Worm (Caenorhabditis elegans) whole organism, midembryonic: ENCODE measurements around the gene ftn-1.
"Not testable (repeated sequence)": the region's sequence is repeated elsewhere in the genome, so short reads cannot be mapped to it uniquely, and the experiment has no call there.

Experiments used
- T22C8.4 ChIP-seq: fragments of 200-800 bp; sonication (Bioruptor generic); IDR thresholded peaks from 2 replicates; pipeline ENCODE4 v1.3.6; 2022; ENCODE audit warnings: missing genetic modification characterization, missing compliant biosample characterization
- cog-1 ChIP-seq: sonication (generic microtip); optimal IDR thresholded peaks from 2 replicates; lab custom pipeline; 2016; ENCODE audit warnings: missing genetic modification characterization, missing compliant biosample characterization
- flt-1 ChIP-seq: fragments of 200-800 bp; sonication (Bioruptor generic); IDR thresholded peaks from 2 replicates; pipeline ENCODE4 v1.3.6; 2022; ENCODE audit warnings: missing genetic modification characterization, missing compliant biosample characterization
- klf-2 ChIP-seq: fragments of 200-800 bp; sonication (Bioruptor generic); conservative IDR thresholded peaks from 2 replicates; pipeline ENCODE4 v1.3.6; 2022; ENCODE audit warnings: missing genetic modification reagents, missing genetic modification characterization, missing compliant biosample characterization
- med-1 ChIP-seq: sonication (generic microtip); optimal IDR thresholded peaks from 2 replicates; lab custom pipeline; 2017; ENCODE audit warnings: missing genetic modification characterization, mild to moderate bottlenecking, missing compliant biosample characterization, antibody characterized with exemption, missing genetic modification reagents; ENCODE audit not compliant: insufficient read depth
- ref-1 ChIP-seq: fragments of 200-800 bp; sonication (Bioruptor generic); conservative IDR thresholded peaks from 2 replicates; pipeline ENCODE4 v1.3.6; 2022; ENCODE audit warnings: missing genetic modification reagents, missing genetic modification characterization, missing compliant biosample characterization
- tab-1 ChIP-seq: fragments of 200-800 bp; sonication (Bioruptor generic); IDR thresholded peaks from 2 replicates; pipeline ENCODE4 v1.3.6; 2022; ENCODE audit warnings: missing genetic modification characterization, missing compliant biosample characterization
- ztf-23 ChIP-seq: fragments of 200-800 bp; sonication (Bioruptor generic); IDR thresholded peaks from 2 replicates; pipeline ENCODE4 v1.3.6; 2022; ENCODE audit warnings: missing genetic modification reagents, missing genetic modification characterization, missing compliant biosample characterization
- ztf-29 ChIP-seq: fragments of 200-800 bp; sonication (Bioruptor generic); IDR thresholded peaks from 2 replicates; pipeline ENCODE4 v1.3.6; 2022; ENCODE audit warnings: missing genetic modification reagents, missing genetic modification characterization, missing compliant biosample characterization

The ftn-1 gene

DNA sequence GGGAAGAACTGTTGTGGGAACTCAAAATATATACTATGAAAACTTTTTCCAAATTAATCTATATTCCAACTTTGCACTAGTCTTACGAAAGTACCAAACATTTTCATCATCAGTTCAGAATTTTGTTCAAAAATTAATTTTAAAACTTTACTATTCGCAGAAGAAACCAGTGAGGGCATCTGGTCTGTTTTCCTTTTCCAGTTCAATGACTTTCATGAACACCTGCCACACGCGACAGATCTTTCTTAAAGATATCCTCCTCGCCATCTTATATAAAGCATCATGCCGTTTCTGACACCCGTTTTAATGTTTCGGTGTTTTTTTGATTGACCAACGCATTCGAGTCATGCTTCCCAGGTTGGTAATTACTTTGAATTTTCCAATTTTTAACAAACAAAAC, 14.4 kb downstream of the ftn-1 start, which contains the start of gene C54F6.3:
C54F6.3 (plus strand) TSS at position 301 of the 400 bp plus-strand sequence.
- TF ChIP-seq ztf-29: no peak
- no peak for TF ChIP-seq ztf-23
- TF ChIP-seq ref-1 (GFP tag; lab: Robert Waterston, UW): no peak
- TF ChIP-seq med-1: no peak
- TF ChIP-seq klf-2: no peak
- TF ChIP-seq cog-1 (tag; lab: Kevin White, UChicago): no peak
- TF ChIP-seq T22C8.4: no peak
- no peak for TF ChIP-seq tab-1
- no peak for TF ChIP-seq flt-1 (GFP tag; lab: Robert Waterston, UW)

DNA sequence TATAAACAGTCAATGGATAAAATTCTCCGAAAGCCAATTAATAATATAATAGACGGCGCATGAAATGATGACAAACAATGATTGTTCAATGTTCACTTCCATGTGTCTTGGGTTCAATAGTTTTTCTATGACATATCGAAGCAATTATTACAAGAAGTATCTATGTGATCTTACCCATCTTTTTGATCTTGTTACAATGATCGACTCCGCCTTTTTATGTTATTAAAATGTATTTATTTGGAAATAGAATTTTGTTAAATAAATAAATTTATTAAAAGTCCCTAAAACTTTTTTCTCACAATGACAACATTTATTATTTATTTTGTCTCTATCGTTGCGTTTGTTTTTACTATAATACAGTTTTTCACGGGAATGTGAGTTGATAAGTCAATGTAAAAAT, 17.5 kb downstream of the ftn-1 start, which contains the start of gene swt-2:
swt-2 (plus strand) TSS at position 301 of the 400 bp plus-strand sequence.
- no peak for TF ChIP-seq flt-1 (GFP tag; lab: Robert Waterston, UW)
- TF ChIP-seq ref-1 (GFP tag; lab: Robert Waterston, UW): no peak
- no peak for TF ChIP-seq tab-1
- no peak for TF ChIP-seq ztf-29

DNA sequence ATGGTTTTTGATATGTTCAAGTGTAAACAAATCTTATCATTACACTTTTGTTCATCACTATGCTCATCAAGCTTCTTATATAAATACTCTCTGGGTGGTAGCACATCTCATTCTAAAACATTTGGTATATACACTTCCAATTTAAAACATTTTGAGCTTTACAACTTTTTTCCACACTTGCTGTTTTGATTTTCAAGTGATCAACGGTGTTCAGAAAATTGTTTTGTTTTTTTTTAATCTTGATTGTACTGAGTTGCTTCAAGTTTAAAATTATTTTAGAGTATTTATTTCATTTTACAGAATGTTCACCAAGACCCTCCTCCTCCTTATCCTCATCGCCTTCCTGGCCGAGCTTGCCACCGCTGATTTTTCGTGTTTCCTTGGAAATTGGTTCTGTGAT, 18.6 kb downstream of the ftn-1 start, which contains the start of gene C54F6.5:
C54F6.5 (plus strand) TSS at position 301 of the 400 bp plus-strand sequence.
- TF ChIP-seq klf-2: no peak
- TF ChIP-seq ztf-23: no peak
- no peak for TF ChIP-seq flt-1 (GFP tag; lab: Robert Waterston, UW)
- no peak for TF ChIP-seq tab-1
- TF ChIP-seq ztf-29: no peak
- no peak for TF ChIP-seq ref-1 (GFP tag; lab: Robert Waterston, UW)
- no peak for TF ChIP-seq cog-1 (tag; lab: Kevin White, UChicago)
- no peak for TF ChIP-seq T22C8.4
- TF ChIP-seq med-1: no peak

DNA sequence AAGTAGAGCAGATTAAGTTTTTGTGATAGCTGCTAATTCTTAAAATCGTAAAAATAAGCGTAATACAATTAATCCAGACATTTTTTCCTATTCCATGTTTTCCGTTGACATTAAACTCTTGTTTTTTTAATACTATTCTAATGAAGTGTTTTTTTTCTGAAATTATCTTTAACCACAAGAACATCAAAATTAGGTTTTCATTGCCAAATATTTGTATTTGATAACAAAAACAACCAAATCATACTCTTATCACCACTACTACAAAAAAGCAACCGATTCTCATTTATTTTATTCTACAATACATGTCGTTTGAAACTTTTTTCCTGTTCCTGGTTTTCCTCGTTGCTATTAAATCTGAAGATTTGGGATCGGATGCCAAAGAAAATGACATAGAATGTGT, 20.2 kb downstream of the ftn-1 start, which contains the start of gene C54F6.17:
C54F6.17 (plus strand) TSS at position 301 of the 400 bp plus-strand sequence.
- TF ChIP-seq flt-1 (GFP tag; lab: Robert Waterston, UW): no peak
- TF ChIP-seq T22C8.4: no peak

DNA sequence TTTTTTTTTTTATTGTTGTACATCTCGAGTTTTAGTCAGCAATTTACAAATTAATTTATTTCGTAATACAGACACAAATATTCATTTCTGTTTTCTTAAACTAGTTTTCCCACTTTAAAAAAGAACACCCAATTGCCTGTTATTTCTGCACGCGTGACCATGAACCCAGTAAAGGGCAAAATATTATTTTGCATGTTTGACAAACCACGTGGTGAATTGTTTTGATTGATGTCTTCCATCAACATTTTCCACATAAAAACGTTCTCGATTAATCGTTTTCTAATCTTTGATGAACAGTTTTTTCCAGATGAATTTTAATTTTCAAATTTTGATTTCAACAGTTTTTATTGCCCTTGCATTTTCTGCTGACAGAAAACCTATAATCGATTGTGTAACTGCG, 21.7 kb downstream of the ftn-1 start, which contains the start of gene C54F6.18:
C54F6.18 (plus strand) TSS at position 301 of the 400 bp plus-strand sequence.
- TF ChIP-seq ref-1 (GFP tag; lab: Robert Waterston, UW): no peak
- no peak for TF ChIP-seq med-1
- TF ChIP-seq flt-1 (GFP tag; lab: Robert Waterston, UW): no peak
- no peak for TF ChIP-seq ztf-23
- TF ChIP-seq klf-2: no peak
- TF ChIP-seq T22C8.4: no peak
- TF ChIP-seq ztf-29: no peak
- TF ChIP-seq tab-1: no peak
- no peak for TF ChIP-seq cog-1 (tag; lab: Kevin White, UChicago)

DNA sequence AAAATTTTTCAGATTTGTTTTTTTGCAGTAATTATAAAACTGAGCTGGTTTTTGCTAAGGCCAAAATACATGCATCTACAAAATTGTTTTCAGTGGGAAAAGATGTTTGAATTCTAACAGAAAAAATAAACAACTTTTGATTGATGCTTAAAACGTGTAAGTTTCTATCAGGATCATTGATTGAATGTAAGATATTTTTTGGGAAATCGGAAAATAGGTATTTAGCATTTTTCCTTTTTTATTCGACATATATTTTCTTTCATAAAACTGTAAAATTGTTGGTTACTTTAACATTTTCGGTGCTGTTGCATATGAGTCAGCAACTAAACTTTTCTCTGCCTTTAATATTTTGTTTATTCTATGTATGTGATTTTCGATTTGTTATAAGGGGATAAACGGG, 22.9 kb downstream of the ftn-1 start, which contains the start of gene C54F6.20:
C54F6.20 (plus strand) TSS at position 301 of the 400 bp plus-strand sequence.
- TF ChIP-seq ztf-29: no peak

DNA sequence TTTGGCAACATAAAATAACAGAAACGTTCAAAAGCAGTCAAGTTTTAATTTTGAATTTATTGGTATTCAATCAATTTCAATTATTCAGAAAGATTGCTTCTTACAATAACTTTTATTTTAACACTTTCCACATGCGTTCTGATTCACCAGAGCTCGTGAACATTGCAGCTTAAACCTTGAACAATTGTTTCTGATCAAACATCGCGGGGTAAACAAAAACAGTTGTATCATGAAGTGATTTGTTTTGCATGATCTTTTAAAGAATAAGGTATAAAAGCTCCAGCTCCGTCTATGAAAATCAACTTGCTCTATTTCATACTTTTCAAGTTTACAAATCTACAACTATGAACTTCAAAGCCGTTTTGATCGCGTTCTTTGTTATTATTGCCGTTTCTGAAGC, 24.0 kb downstream of the ftn-1 start, which contains the start of gene C54F6.6:
C54F6.6 (plus strand) TSS at position 301 of the 400 bp plus-strand sequence.
- TF ChIP-seq med-1: no peak
- TF ChIP-seq flt-1 (GFP tag; lab: Robert Waterston, UW): no peak
- TF ChIP-seq klf-2: no peak
- TF ChIP-seq ztf-29: no peak
- no peak for TF ChIP-seq cog-1 (tag; lab: Kevin White, UChicago)
- no peak for TF ChIP-seq ref-1 (GFP tag; lab: Robert Waterston, UW)
- no peak for TF ChIP-seq ztf-23
- TF ChIP-seq tab-1: no peak
- no peak for TF ChIP-seq T22C8.4

DNA sequence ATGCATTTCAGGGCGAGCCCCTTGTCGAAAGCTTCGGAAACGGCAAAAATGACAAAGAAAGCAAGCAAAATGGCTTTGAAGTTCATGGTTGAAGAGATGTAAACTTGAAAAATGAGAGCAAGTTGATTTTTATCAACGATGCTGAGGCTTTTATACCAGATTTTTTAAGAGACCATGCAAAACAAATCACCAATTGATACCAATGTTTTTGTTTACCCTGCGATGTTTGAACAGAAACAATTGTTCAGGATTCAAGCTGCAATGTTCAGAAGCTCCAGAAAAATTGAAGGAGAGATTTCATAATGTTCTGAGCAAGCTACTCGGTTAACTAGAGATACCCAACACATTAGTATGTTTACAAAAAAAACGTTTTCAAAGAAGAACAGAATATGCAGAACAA, 25.1 kb downstream of the ftn-1 start, which contains the start of gene C54F6.15:
C54F6.15 (minus strand) TSS at position 101 of the 400 bp plus-strand sequence.
- TF ChIP-seq klf-2 (no peak), ztf-29 (no peak), ref-1 (GFP tag; lab: Robert Waterston, UW) (no peak)

DNA sequence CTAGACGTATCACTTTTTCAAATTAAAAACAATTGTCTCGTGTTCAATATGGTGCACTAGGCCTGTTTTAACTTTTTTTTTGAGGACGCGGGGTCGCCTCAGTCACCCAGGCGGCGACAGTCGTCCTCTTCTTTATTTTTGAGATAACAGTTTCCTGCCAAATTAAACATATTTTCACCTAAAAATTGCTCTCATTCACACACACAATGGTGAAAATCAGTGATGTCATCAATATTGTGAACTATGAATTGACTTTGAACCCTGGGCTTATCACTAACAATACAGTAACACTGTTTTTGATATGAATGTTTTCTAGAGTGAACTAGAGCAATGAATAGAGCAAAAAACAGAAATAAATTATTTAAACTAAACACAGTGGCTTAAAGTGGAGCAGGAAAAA, 26.1 kb downstream of the ftn-1 start:
- no peak for TF ChIP-seq cog-1 (tag; lab: Kevin White, UChicago)
- no peak for TF ChIP-seq tab-1

DNA sequence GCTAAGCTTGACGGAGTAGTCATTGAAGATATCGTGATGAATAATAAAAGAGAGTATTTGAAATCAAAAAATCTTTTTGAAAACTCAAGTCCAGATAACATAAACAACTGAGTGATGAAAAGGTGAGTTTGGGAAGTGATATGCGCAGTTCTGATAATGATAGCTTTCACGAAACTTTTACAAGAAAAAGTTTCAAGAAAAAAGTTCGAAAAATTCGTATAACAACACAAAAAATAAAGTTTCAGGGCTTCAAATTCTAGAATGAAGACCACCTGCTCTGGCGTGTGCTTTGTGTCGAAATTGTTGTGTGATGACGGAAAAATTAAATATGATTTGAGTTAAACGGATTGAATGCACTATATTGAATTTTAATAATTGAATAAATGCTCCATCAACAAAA, 27.3 kb downstream of the ftn-1 start, which contains the start of gene srb-19:
srb-19 (minus strand) TSS at position 101 of the 400 bp plus-strand sequence.
- no peak for TF ChIP-seq ztf-29

DNA sequence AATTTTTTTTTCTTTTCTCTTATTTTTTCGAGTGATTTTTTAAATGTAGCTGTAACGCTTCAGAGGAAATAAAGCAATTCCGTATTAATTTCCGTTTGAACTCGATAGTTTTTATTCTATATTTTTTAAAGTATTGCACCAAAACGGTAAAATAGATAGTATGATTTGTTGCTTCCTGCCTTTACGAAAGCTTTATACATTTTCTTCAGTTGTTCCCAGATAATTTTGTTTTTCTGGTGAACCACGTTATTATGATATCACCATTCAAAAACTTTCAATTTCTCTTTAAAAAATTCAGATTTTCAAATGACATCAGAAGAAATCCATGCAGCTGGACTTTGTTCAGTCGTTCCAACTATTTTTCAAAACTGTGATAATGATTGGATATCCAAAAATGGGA, 32.4 kb downstream of the ftn-1 start, which contains the start of gene srb-18:
srb-18 (plus strand) TSS at position 301 of the 400 bp plus-strand sequence.
- TF ChIP-seq klf-2 (no peak), ztf-23 (no peak), ref-1 (GFP tag; lab: Robert Waterston, UW) (no peak), tab-1 (no peak), cog-1 (tag; lab: Kevin White, UChicago) (no peak), flt-1 (GFP tag; lab: Robert Waterston, UW) (no peak)

DNA sequence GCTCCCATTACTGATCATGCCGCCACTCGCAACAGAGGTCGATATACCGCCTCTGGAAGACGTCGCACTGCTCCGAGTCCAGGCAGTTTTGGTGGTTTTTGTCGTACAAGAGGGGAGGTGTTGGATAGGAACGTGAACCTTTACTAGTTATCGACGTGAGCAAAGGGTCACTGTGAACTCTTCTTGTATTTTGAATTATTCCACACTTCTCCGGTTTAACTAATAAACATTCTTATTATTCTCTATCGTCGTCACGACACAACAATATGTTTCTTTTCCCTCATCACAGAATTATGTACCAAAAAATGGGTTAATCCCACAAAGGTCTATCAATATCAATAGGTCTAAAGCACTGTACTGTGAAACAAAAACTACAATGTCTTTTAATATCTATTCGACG, 35.9 kb downstream of the ftn-1 start, which contains the start of gene nhr-171:
nhr-171 (plus strand) TSS at position 301 of the 400 bp plus-strand sequence.
- not testable (repeated sequence) for TF ChIP-seq klf-2, med-1, tab-1
